Worm (Caenorhabditis elegans): ENCODE results near the gene pfn-3.

pfn-3 gene

ce11 chrX:1080549-1080948, at the start of gene pfn-3:
TSS of gene pfn-3 (minus strand) at chrX:1080649.
- TF ChIP-seq dao-5 (tag; optimal IDR thresholded peaks at IDR 0.05) (no peak), W03F9.2 (tag; optimal IDR thresholded peaks at IDR 0.05) (no peak), him-1 (tag; optimal IDR thresholded peaks at IDR 0.05) (no peak)

ce11 chrX:1128503-1129036, 48.1 kb upstream of the pfn-3 start, which contains the start of gene snx-1:
TSS of gene snx-1 (plus strand) at chrX:1128986.
- TF ChIP-seq W03F9.2 (tag; optimal IDR thresholded peaks at IDR 0.05): peak; percentile 5
- no peak for TF ChIP-seq him-1 (tag; optimal IDR thresholded peaks at IDR 0.05)

- TF ChIP-seq him-1 (tag; optimal IDR thresholded peaks at IDR 0.05) (no peak), W03F9.2 (tag; optimal IDR thresholded peaks at IDR 0.05) (no peak), dao-5 (tag; optimal IDR thresholded peaks at IDR 0.05) (no peak)
Measured at ce11 chrX:1126207-1126606, 45.8 kb upstream of the pfn-3 start.

ce11 chrX:1125426-1125825, 45.0 kb upstream of the pfn-3 start, which contains the start of gene lmp-2:
TSS of gene lmp-2 (plus strand) at chrX:1125615.
- TF ChIP-seq dao-5 (tag; optimal IDR thresholded peaks at IDR 0.05) (no peak), W03F9.2 (tag; optimal IDR thresholded peaks at IDR 0.05) (no peak), him-1 (tag; optimal IDR thresholded peaks at IDR 0.05) (no peak)

- TF ChIP-seq dao-5 (tag; optimal IDR thresholded peaks at IDR 0.05) (no peak), him-1 (tag; optimal IDR thresholded peaks at IDR 0.05) (no peak), W03F9.2 (tag; optimal IDR thresholded peaks at IDR 0.05) (no peak)
Measured at ce11 chrX:1124146-1124545, 43.7 kb upstream of the pfn-3 start, which contains the start of gene C05D9.9. TSS of gene C05D9.9 (minus strand) at chrX:1124246.

- TF ChIP-seq him-1 (tag; optimal IDR thresholded peaks at IDR 0.05) (no peak), W03F9.2 (tag; optimal IDR thresholded peaks at IDR 0.05) (no peak), dao-5 (tag; optimal IDR thresholded peaks at IDR 0.05) (no peak)
Measured at ce11 chrX:1123471-1123870, 43.0 kb upstream of the pfn-3 start.

ce11 chrX:1122198-1122597, 41.7 kb upstream of the pfn-3 start:
- TF ChIP-seq dao-5 (tag; optimal IDR thresholded peaks at IDR 0.05) (no peak), him-1 (tag; optimal IDR thresholded peaks at IDR 0.05) (no peak), W03F9.2 (tag; optimal IDR thresholded peaks at IDR 0.05) (no peak)

- TF ChIP-seq W03F9.2 (tag; optimal IDR thresholded peaks at IDR 0.05) (no peak), dao-5 (tag; optimal IDR thresholded peaks at IDR 0.05) (no peak), him-1 (tag; optimal IDR thresholded peaks at IDR 0.05) (no peak)
Measured at ce11 chrX:1121575-1121974, 41.1 kb upstream of the pfn-3 start.

ce11 chrX:1120326-1120725, 39.9 kb upstream of the pfn-3 start:
- no peak for TF ChIP-seq him-1 (tag; optimal IDR thresholded peaks at IDR 0.05)
- TF ChIP-seq dao-5 (tag; optimal IDR thresholded peaks at IDR 0.05): no peak
- no peak for TF ChIP-seq W03F9.2 (tag; optimal IDR thresholded peaks at IDR 0.05)

ce11 chrX:1119305-1119704, 38.9 kb upstream of the pfn-3 start, which contains the start of gene C05D9.7:
TSS of gene C05D9.7 (minus strand) at chrX:1119405.
- TF ChIP-seq him-1 (tag; optimal IDR thresholded peaks at IDR 0.05) (no peak), W03F9.2 (tag; optimal IDR thresholded peaks at IDR 0.05) (no peak), dao-5 (tag; optimal IDR thresholded peaks at IDR 0.05) (no peak)

ce11 chrX:1117252-1117651, 36.8 kb upstream of the pfn-3 start:
- TF ChIP-seq him-1 (tag; optimal IDR thresholded peaks at IDR 0.05): no peak
- TF ChIP-seq W03F9.2 (tag; optimal IDR thresholded peaks at IDR 0.05): no peak
- TF ChIP-seq dao-5 (tag; optimal IDR thresholded peaks at IDR 0.05): no peak

ce11 chrX:1115207-1115606, 34.8 kb upstream of the pfn-3 start:
- TF ChIP-seq dao-5 (tag; optimal IDR thresholded peaks at IDR 0.05) (no peak), W03F9.2 (tag; optimal IDR thresholded peaks at IDR 0.05) (no peak), him-1 (tag; optimal IDR thresholded peaks at IDR 0.05) (no peak)

- TF ChIP-seq him-1 (tag; optimal IDR thresholded peaks at IDR 0.05) (no peak), dao-5 (tag; optimal IDR thresholded peaks at IDR 0.05) (no peak), W03F9.2 (tag; optimal IDR thresholded peaks at IDR 0.05) (no peak)
Measured at ce11 chrX:1111603-1112002, 31.2 kb upstream of the pfn-3 start, which contains the start of gene C05D9.3. TSS of gene C05D9.3 (plus strand) at chrX:1111903.

ce11 chrX:1110723-1111122, 30.3 kb upstream of the pfn-3 start:
- TF ChIP-seq him-1 (tag; optimal IDR thresholded peaks at IDR 0.05) (no peak), W03F9.2 (tag; optimal IDR thresholded peaks at IDR 0.05) (no peak), dao-5 (tag; optimal IDR thresholded peaks at IDR 0.05) (no peak)

ce11 chrX:1108874-1109273, 28.4 kb upstream of the pfn-3 start:
- TF ChIP-seq dao-5 (tag; optimal IDR thresholded peaks at IDR 0.05) (no peak), W03F9.2 (tag; optimal IDR thresholded peaks at IDR 0.05) (no peak), him-1 (tag; optimal IDR thresholded peaks at IDR 0.05) (no peak)
